Worm (Caenorhabditis elegans): ENCODE measurements around the gene nep-13.

DNA sequence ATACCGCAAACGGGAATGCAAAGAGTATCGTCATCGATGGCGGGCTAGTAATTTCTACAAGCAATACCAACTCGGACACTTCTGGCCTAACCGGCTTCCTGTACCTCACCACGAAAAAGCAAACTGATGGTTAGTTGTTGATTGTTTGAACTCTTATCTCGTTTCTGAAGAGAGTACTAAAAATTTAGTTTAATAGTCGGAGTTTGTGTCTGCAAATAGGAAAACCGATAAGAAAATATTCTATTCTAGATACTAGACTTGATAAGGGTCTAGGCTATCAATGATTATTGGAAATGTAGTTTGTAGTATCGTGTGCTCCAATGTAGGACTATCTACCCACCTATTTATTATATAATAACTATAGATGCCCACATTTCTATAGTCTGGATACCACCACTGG, 36.4 kb downstream of the nep-13 start:
- no peak for TF ChIP-seq nhr-21 (tag; optimal IDR thresholded peaks at IDR 0.05)
- TF ChIP-seq nhr-237 (tag; optimal IDR thresholded peaks at IDR 0.05) = no peak
- TF ChIP-seq ztf-11 (tag; optimal IDR thresholded peaks at IDR 0.05) = no peak
- no peak for TF ChIP-seq lin-13 (GFP tag; optimal IDR thresholded peaks at IDR 0.05)
- no peak for TF ChIP-seq blmp-1 (tag; optimal IDR thresholded peaks at IDR 0.05; ENCODE audit: insufficient read depth)
- TF ChIP-seq ama-1 (optimal IDR thresholded peaks at IDR 0.05) = no peak
- TF ChIP-seq lin-11 (tag; optimal IDR thresholded peaks at IDR 0.05) = no peak

All from whole organism, L2 larva.